Fruit fly (Drosophila melanogaster): Measurements from ENCODE around the gene CG2854.

DNA sequence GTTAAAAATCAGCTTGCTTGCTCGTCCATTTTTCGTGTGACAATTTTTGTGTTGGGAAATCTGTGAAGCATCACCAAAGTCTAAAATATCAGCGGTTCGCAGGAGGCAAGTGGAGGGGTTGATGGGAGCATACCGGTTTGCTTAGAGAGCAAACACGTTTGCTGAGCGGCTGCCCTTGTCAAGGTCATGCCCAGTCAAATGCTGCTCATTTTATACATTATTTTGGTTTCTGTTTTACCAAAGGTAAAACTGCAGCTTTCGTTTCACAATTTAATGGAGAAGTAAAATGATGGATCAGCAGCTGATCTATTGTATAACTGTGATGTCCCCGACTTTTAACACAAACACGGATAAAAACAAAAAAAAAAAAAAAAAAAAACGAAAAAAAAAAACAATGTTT lies 35.5 kb downstream of the CG2854 start:
- TF ChIP-seq lz (GFP tag; optimal IDR thresholded peaks at IDR 0.05), result no peak
- no peak for TF ChIP-seq Sox102F (GFP tag; optimal IDR thresholded peaks at IDR 0.05)
- TF ChIP-seq CG1621 (tag; optimal IDR thresholded peaks at IDR 0.05), result no peak
- no peak for TF ChIP-seq Gug (GFP tag; IDR thresholded peaks at IDR 0.05)
- no peak for TF ChIP-seq CG16779 (tag; optimal IDR thresholded peaks at IDR 0.05)
- no peak for TF ChIP-seq dsx (GFP tag; optimal IDR thresholded peaks at IDR 0.05; ENCODE audit: poor library complexity, severe bottlenecking)
- no peak for TF ChIP-seq Ets96B (tag; optimal IDR thresholded peaks at IDR 0.05)
- TF ChIP-seq vri (GFP tag; optimal IDR thresholded peaks at IDR 0.05), result no peak
- TF ChIP-seq fkh (GFP tag; optimal IDR thresholded peaks at IDR 0.05), result no peak
- no peak for TF ChIP-seq OdsH (GFP tag; optimal IDR thresholded peaks at IDR 0.05)
- no peak for TF ChIP-seq svp (GFP tag)
- TF ChIP-seq achi (GFP tag; optimal IDR thresholded peaks at IDR 0.05), result no peak
- no peak for TF ChIP-seq Hr39 (GFP tag; optimal IDR thresholded peaks at IDR 0.05)
- no peak for TF ChIP-seq Sox15 (GFP tag; optimal IDR thresholded peaks at IDR 0.05)
